Fruit fly (Drosophila melanogaster) whole organism, embryonic: Measurements from ENCODE around the gene EloB.

ENCODE experiments used
- CG10431 ChIP-seq: fragments of 200-800 bp; sonication (Bioruptor generic); optimal IDR thresholded peaks from 3 replicates; lab custom pipeline; 2018; ENCODE audit warnings: missing biosample characterization, mild to moderate bottlenecking, missing genetic modification characterization
- CG10543 ChIP-seq: fragments of 200-800 bp; sonication (Bioruptor generic); optimal IDR thresholded peaks from 3 replicates; lab custom pipeline; 2017; ENCODE audit warnings: missing biosample characterization, mild to moderate bottlenecking, missing genetic modification characterization, moderate library complexity
- CG11093 ChIP-seq: fragments of 200-800 bp; sonication (Bioruptor generic); IDR thresholded peaks from 3 replicates; pipeline ENCODE4 v1.3.6; 2022; ENCODE audit warnings: missing biosample characterization, missing genetic modification characterization
- CG13287 ChIP-seq: fragments of 200-800 bp; sonication (Bioruptor generic); IDR thresholded peaks from 2 replicates; pipeline ENCODE4 v1.3.6; 2022; ENCODE audit warnings: missing biosample characterization, missing genetic modification characterization; ENCODE audit not compliant: partially characterized antibody
- CG3163 ChIP-seq: fragments of 200-800 bp; sonication (Bioruptor generic); optimal IDR thresholded peaks from 3 replicates; lab custom pipeline; 2016; ENCODE audit warnings: missing biosample characterization, missing genetic modification characterization
- CG34224 ChIP-seq: fragments of 200-800 bp; sonication (Bioruptor generic); IDR thresholded peaks from 3 replicates; pipeline ENCODE4 v1.3.6; 2022; ENCODE audit warnings: missing biosample characterization, missing genetic modification characterization; ENCODE audit not compliant: partially characterized antibody
- CG34376 ChIP-seq: fragments of 200-800 bp; sonication (Bioruptor generic); optimal IDR thresholded peaks from 2 replicates; lab custom pipeline; 2018; ENCODE audit warnings: missing biosample characterization, mild to moderate bottlenecking, missing genetic modification characterization
- CG3995 ChIP-seq: fragments of 200-800 bp; sonication (Bioruptor generic); optimal IDR thresholded peaks from 3 replicates; lab custom pipeline; 2016; ENCODE audit warnings: missing biosample characterization, missing genetic modification characterization
- CG5180 ChIP-seq: fragments of 200-800 bp; sonication (Bioruptor generic); optimal IDR thresholded peaks from 3 replicates; lab custom pipeline; 2017; ENCODE audit warnings: missing biosample characterization, missing genetic modification characterization, mild to moderate bottlenecking, moderate library complexity, missing genetic modification reagents
- CG6765 ChIP-seq: fragments of 200-800 bp; sonication (Bioruptor generic); optimal IDR thresholded peaks from 3 replicates; lab custom pipeline; 2017; ENCODE audit warnings: missing biosample characterization, mild to moderate bottlenecking, missing genetic modification characterization
- CG6813 ChIP-seq: fragments of 200-800 bp; sonication (Bioruptor generic); optimal IDR thresholded peaks from 2 replicates; lab custom pipeline; 2017; ENCODE audit warnings: missing biosample characterization, missing genetic modification characterization, mild to moderate bottlenecking, moderate library complexity, missing genetic modification reagents
- Deaf1 ChIP-seq: fragments of 200-800 bp; optimal IDR thresholded peaks from 3 replicates; lab custom pipeline; 2019; ENCODE audit warnings: missing biosample characterization, mild to moderate bottlenecking, missing genetic modification characterization, moderate library complexity
- H2.0 ChIP-seq: fragments of 200-800 bp; sonication (Bioruptor generic); IDR thresholded peaks from 2 replicates; pipeline ENCODE4 v1.3.6; 2022; ENCODE audit warnings: missing biosample characterization, missing genetic modification characterization
- Hand ChIP-seq: fragments of 200-800 bp; sonication (Bioruptor generic); optimal IDR thresholded peaks from 2 replicates; lab custom pipeline; 2017; ENCODE audit warnings: mild to moderate bottlenecking, missing biosample characterization, missing genetic modification reagents, missing genetic modification characterization
- HmgZ ChIP-seq: fragments of 200-800 bp; sonication (Bioruptor generic); optimal IDR thresholded peaks from 2 replicates; lab custom pipeline; 2018; ENCODE audit warnings: missing biosample characterization, mild to moderate bottlenecking, missing genetic modification characterization
- Hmr ChIP-seq: fragments of 200-800 bp; sonication (Bioruptor generic); optimal IDR thresholded peaks from 3 replicates; lab custom pipeline; 2017; ENCODE audit warnings: mild to moderate bottlenecking, missing biosample characterization, missing genetic modification reagents, missing genetic modification characterization
- Hr78 ChIP-seq, 2 experiments: fragments of 200-800 bp in 1 of 2; fragments of >200 bp in 1 of 2; sonication (Bioruptor generic) in 1 of 2; optimal IDR thresholded peaks; 2 replicates each; lab custom pipeline; 2017 to 2019; ENCODE audit warnings: missing biosample characterization in 2 of 2, missing genetic modification characterization in 2 of 2, mild to moderate bottlenecking in 1 of 2, moderate library complexity in 1 of 2
- Jarid2 ChIP-seq: fragments of 200-800 bp; sonication (Bioruptor generic); optimal IDR thresholded peaks from 3 replicates; lab custom pipeline; 2017; ENCODE audit warnings: mild to moderate bottlenecking, missing biosample characterization, missing genetic modification reagents, missing genetic modification characterization
- Med ChIP-seq: fragments of 200-800 bp; sonication (Bioruptor generic); peaks from one replicate; lab custom pipeline; 2016; ENCODE audit warnings: missing biosample characterization, missing genetic modification characterization, mild to moderate bottlenecking, inconsistent platforms, moderate library complexity
- NFAT ChIP-seq: fragments of 200-800 bp; sonication (Bioruptor generic); IDR thresholded peaks from 2 replicates; pipeline ENCODE4 v1.3.6; 2022; ENCODE audit warnings: missing biosample characterization, missing genetic modification characterization
- Trl ChIP-seq, 3 experiments: fragments of >200 bp in 2 of 3; fragments of 200-800 bp in 1 of 3; sonication (Bioruptor generic) in 1 of 3; optimal IDR thresholded peaks; 2 replicates in 1 of 3; 3 replicates in 2 of 3; lab custom pipeline; 2016 to 2017; ENCODE audit warnings: missing biosample characterization in 1 of 3, missing genetic modification characterization in 1 of 3
- bbx ChIP-seq: fragments of 200-800 bp; sonication (Bioruptor generic); IDR thresholded peaks from 2 replicates; pipeline ENCODE4 v1.3.6; 2022; ENCODE audit warnings: missing biosample characterization, missing genetic modification characterization; ENCODE audit not compliant: partially characterized antibody
- chinmo ChIP-seq: fragments of 200-800 bp; sonication (Bioruptor generic); IDR thresholded peaks from 4 replicates; pipeline ENCODE4 v1.3.6; 2022; ENCODE audit warnings: missing biosample characterization, missing genetic modification characterization; ENCODE audit not compliant: partially characterized antibody
- ci ChIP-seq: fragments of 200-800 bp; sonication (Bioruptor generic); IDR thresholded peaks from 3 replicates; pipeline ENCODE4 v1.3.6; 2022; ENCODE audit warnings: missing biosample characterization, missing genetic modification characterization
- corto ChIP-seq: fragments of 200-800 bp; sonication (Bioruptor generic); optimal IDR thresholded peaks from 2 replicates; lab custom pipeline; 2016; ENCODE audit warnings: missing biosample characterization, mild to moderate bottlenecking, missing genetic modification characterization, moderate library complexity
- exex ChIP-seq: fragments of 200-800 bp; sonication (Bioruptor generic); optimal IDR thresholded peaks from 4 replicates; lab custom pipeline; 2018; ENCODE audit warnings: missing biosample characterization, mild to moderate bottlenecking, missing genetic modification characterization, moderate library complexity
- fu2 ChIP-seq: fragments of 200-800 bp; sonication (Bioruptor generic); optimal IDR thresholded peaks from 2 replicates; lab custom pipeline; 2016; ENCODE audit warnings: missing biosample characterization, missing genetic modification characterization
- lab ChIP-seq: fragments of 200-800 bp; sonication (Bioruptor generic); optimal IDR thresholded peaks from 3 replicates; lab custom pipeline; 2017; ENCODE audit warnings: missing biosample characterization, missing genetic modification characterization, mild to moderate bottlenecking, moderate library complexity, missing genetic modification reagents
- lbe ChIP-seq: fragments of 200-800 bp; sonication (Bioruptor generic); optimal IDR thresholded peaks from 2 replicates; lab custom pipeline; 2016; ENCODE audit warnings: missing biosample characterization, mild to moderate bottlenecking, missing genetic modification characterization
- mirr ChIP-seq: fragments of 200-800 bp; sonication (Bioruptor generic); optimal IDR thresholded peaks from 3 replicates; lab custom pipeline; 2018; ENCODE audit warnings: missing biosample characterization, mild to moderate bottlenecking, missing genetic modification characterization
- nom ChIP-seq: fragments of 200-800 bp; sonication (Bioruptor generic); optimal IDR thresholded peaks from 2 replicates; lab custom pipeline; 2017; ENCODE audit warnings: missing biosample characterization, missing genetic modification characterization, mild to moderate bottlenecking, moderate library complexity, missing genetic modification reagents
- odd ChIP-seq: fragments of 200-800 bp; sonication (Bioruptor generic); optimal IDR thresholded peaks from 2 replicates; lab custom pipeline; 2017; ENCODE audit warnings: missing biosample characterization, mild to moderate bottlenecking, missing genetic modification characterization
- sens ChIP-seq: fragments of 200-800 bp; sonication (Bioruptor generic); peaks from one replicate; lab custom pipeline; 2016; ENCODE audit warnings: missing biosample characterization, missing genetic modification characterization
- slbo ChIP-seq: fragments of 200-800 bp; sonication (Bioruptor generic); IDR thresholded peaks from 2 replicates; pipeline ENCODE4 v1.3.6; 2022; ENCODE audit warnings: missing biosample characterization, missing genetic modification characterization
- sug ChIP-seq: fragments of 200-800 bp; optimal IDR thresholded peaks from 2 replicates; lab custom pipeline; 2019; ENCODE audit warnings: missing biosample characterization, mild to moderate bottlenecking, missing genetic modification characterization, moderate library complexity
- toy ChIP-seq: fragments of 200-800 bp; sonication (Bioruptor generic); IDR thresholded peaks from 2 replicates; pipeline ENCODE4 v1.3.6; 2022; ENCODE audit warnings: missing biosample characterization, missing genetic modification characterization
- z ChIP-seq: fragments of 200-800 bp; sonication (Bioruptor generic); IDR thresholded peaks from 3 replicates; pipeline ENCODE4 v1.3.6; 2022; ENCODE audit warnings: missing biosample characterization, missing genetic modification characterization

EloB gene

DNA sequence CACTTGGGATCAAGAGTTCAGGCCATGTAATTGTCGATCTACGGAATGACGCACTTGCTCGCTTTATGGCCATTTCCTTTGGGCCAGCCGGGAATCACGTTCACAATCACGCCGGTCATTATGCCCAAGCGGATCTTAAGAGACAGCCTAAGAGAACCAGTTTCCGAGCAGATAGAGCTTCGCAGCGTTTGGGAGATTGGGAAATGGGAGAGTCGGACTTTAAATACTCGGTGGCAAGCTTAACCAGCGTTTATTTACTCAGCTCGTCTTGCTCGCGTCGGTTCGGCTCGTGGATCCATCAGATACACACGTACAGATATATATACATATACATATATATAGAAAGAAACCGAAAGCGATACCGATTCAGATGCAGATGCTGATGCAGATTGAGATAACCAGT lies 14.1 kb downstream of the EloB start (continued):
- TF ChIP-seq CG34376 (peak; percentile 17), slbo (GFP tag; lab: Robert Waterston, UW) (no peak), chinmo (peak; percentile 61; the same call in 1 of the 4 replicates), CG6765 (GFP tag; lab: Kevin White, UChicago) (no peak), Trl (optimal IDR thresholded peaks at IDR 0.05; lab: Kevin White, UChicago) (peak; percentile 44 to 53), Trl (GFP tag; optimal IDR thresholded peaks at IDR 0.05; lab: Kevin White, UChicago) (no peak), Hmr (GFP tag; lab: Kevin White, UChicago) (no peak), CG3995 (peak; percentile 12), toy (no peak), CG10431 (GFP tag; lab: Kevin White, UChicago) (peak; percentile 28), Deaf1 (tag; lab: Kevin White, UChicago) (peak; percentile 69), Jarid2 (peak; percentile 58), z (GFP tag; lab: Robert Waterston, UW) (peak; percentile 74; the same call in 2 of the 3 replicates), lbe (GFP tag; lab: Kevin White, UChicago) (peak; percentile 3), corto (GFP tag; lab: Kevin White, UChicago) (peak; percentile 20), bbx (GFP tag; lab: Robert Waterston, UW) (peak; percentile 35; the same call in 1 of the 2 replicates)

DNA sequence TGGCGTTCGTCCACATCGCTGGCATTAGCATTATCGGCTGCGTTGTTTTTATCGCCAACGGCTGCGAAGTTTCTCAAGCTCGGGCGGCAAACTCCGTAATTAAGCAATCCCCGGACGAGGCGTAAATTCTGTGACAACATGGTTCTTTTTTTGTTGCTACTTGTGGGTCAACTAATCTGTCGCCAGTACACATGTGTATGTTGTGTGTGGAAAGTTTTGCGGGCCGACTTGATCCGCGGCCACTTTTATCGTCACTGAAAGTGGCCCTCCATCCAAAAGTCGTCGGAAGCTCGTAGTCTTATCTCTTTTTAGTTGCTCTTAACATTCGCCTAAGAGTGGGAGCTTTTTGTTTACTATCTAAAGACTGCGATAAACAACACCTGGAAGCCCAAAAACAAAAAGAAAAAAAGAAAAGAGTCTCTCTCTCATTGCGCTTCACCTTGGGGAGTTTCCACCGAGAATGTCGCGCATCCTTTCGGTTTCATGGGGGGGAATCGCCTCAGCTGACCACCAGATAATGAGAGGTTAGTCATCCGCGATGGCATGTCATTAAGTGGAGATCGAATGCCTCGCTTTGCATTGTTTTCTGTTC lies 15.7 kb downstream of the EloB start, which contains the start of gene CG10877:
Gene CG10877 (minus strand): TSS at position 238 of the 592 bp plus-strand sequence.
- TF ChIP-seq Trl (optimal IDR thresholded peaks at IDR 0.05; lab: Kevin White, UChicago) = peak; percentile 34 to 53
- no peak for TF ChIP-seq Trl (GFP tag; optimal IDR thresholded peaks at IDR 0.05; lab: Kevin White, UChicago)
- peak; percentile 64 for TF ChIP-seq sug (tag; lab: Kevin White, UChicago)
- peak; percentile 72 for TF ChIP-seq Med (GFP tag; lab: Kevin White, UChicago)
- TF ChIP-seq H2.0 (GFP tag; lab: Robert Waterston, UW) = no peak
- TF ChIP-seq odd (GFP tag; lab: Kevin White, UChicago) = peak; percentile 22
- peak; percentile 36 for TF ChIP-seq Deaf1 (tag; lab: Kevin White, UChicago)
- TF ChIP-seq nom (GFP tag; lab: Kevin White, UChicago) = peak; percentile 71
- TF ChIP-seq NFAT = peak; percentile 33; the same call in 1 of the 2 replicates
- TF ChIP-seq CG10543 (GFP tag; lab: Kevin White, UChicago) = peak; percentile 43
- TF ChIP-seq CG34224 = peak; percentile 28; the same call in 1 of the 3 replicates
- TF ChIP-seq ci (GFP tag; lab: Robert Waterston, UW) = 0 out of 3 replicates have a peak, but pooled peaks have one; percentile 7
- peak; percentile 20; the same call in 1 of the 2 replicates for TF ChIP-seq CG13287 (GFP tag; lab: Robert Waterston, UW)
- TF ChIP-seq Hand (GFP tag; lab: Kevin White, UChicago) = no peak
- peak; percentile 34 for TF ChIP-seq lab
- TF ChIP-seq Hr78 (GFP tag; optimal IDR thresholded peaks at IDR 0.05; lab: Kevin White, UChicago) = peak in 1 of 2 experiments; percentile 36
- TF ChIP-seq CG3163 (GFP tag; lab: Kevin White, UChicago) = peak; percentile 92
- TF ChIP-seq z (GFP tag; lab: Robert Waterston, UW) = 0 out of 3 replicates have a peak, but pooled peaks have one; percentile 9
- no peak for TF ChIP-seq CG6813
- TF ChIP-seq HmgZ (tag; lab: Kevin White, UChicago) = peak; percentile 33
- TF ChIP-seq fu2 (GFP tag; lab: Kevin White, UChicago) = no peak
- TF ChIP-seq sens (GFP tag; lab: Kevin White, UChicago) = peak; percentile 18
- TF ChIP-seq CG34376 = peak; percentile 64
- TF ChIP-seq Jarid2 = peak; percentile 51
- no peak for TF ChIP-seq mirr (GFP tag; lab: Kevin White, UChicago)
- peak; percentile 58 for TF ChIP-seq exex (tag; lab: Kevin White, UChicago)
- TF ChIP-seq chinmo = 0 out of 4 replicates have a peak, but pooled peaks have one; percentile 36
- no peak for TF ChIP-seq CG11093 (GFP tag; lab: Robert Waterston, UW)
- peak; percentile 5 for TF ChIP-seq CG5180 (GFP tag; lab: Kevin White, UChicago)
